Fruit fly (Drosophila melanogaster) whole organism, pupa: ENCODE data around the gene mael.

Experiments used
- CG12605 ChIP-seq: fragments of 200-800 bp; sonication (Bioruptor generic); IDR thresholded peaks from 2 replicates; pipeline ENCODE4 v1.3.6; 2022; ENCODE audit warnings: missing biosample characterization, missing genetic modification characterization
- CG13204 ChIP-seq: fragments of 200-800 bp; sonication (Bioruptor generic); optimal IDR thresholded peaks from 2 replicates; lab custom pipeline; 2018; ENCODE audit warnings: missing biosample characterization, mild to moderate bottlenecking, missing genetic modification characterization, moderate library complexity
- CG14655 ChIP-seq: fragments of 200-800 bp; sonication (Bioruptor generic); optimal IDR thresholded peaks from 3 replicates; lab custom pipeline; 2017; ENCODE audit warnings: mild to moderate bottlenecking, missing biosample characterization, missing genetic modification reagents, missing genetic modification characterization
- CG15710 ChIP-seq: fragments of 200-800 bp; sonication (Bioruptor generic); optimal IDR thresholded peaks from 2 replicates; lab custom pipeline; 2018; ENCODE audit warnings: missing biosample characterization, mild to moderate bottlenecking, missing genetic modification characterization, moderate library complexity
- CG34367 ChIP-seq: fragments of 200-800 bp; sonication (Bioruptor generic); optimal IDR thresholded peaks from 2 replicates; lab custom pipeline; 2018; ENCODE audit warnings: missing biosample characterization, mild to moderate bottlenecking, missing genetic modification characterization
- CG8159 ChIP-seq: fragments of 200-800 bp; sonication (Bioruptor generic); optimal IDR thresholded peaks from 3 replicates; lab custom pipeline; 2018; ENCODE audit warnings: missing biosample characterization, mild to moderate bottlenecking, missing genetic modification characterization, moderate library complexity
- EcR ChIP-seq: fragments of 200-800 bp; sonication (Bioruptor generic); optimal IDR thresholded peaks from 3 replicates; lab custom pipeline; 2019; ENCODE audit warnings: missing biosample characterization, missing genetic modification characterization, mild to moderate bottlenecking, moderate library complexity, missing genetic modification reagents
- Ets98B ChIP-seq: fragments of 200-800 bp; sonication (Bioruptor generic); IDR thresholded peaks from 2 replicates; pipeline ENCODE4 v1.3.6; 2022; ENCODE audit warnings: missing biosample characterization, missing genetic modification characterization
- Pif1B ChIP-seq: fragments of 200-800 bp; sonication (Bioruptor generic); optimal IDR thresholded peaks from 3 replicates; lab custom pipeline; 2016; ENCODE audit warnings: missing biosample characterization, missing genetic modification characterization
- Snoo ChIP-seq: fragments of 200-800 bp; sonication (Bioruptor generic); optimal IDR thresholded peaks from 3 replicates; lab custom pipeline; 2017; ENCODE audit warnings: missing biosample characterization, mild to moderate bottlenecking, missing genetic modification characterization, inconsistent platforms
- gl ChIP-seq: fragments of 200-800 bp; sonication (Bioruptor generic); optimal IDR thresholded peaks from 2 replicates; lab custom pipeline; 2018; ENCODE audit warnings: missing biosample characterization, mild to moderate bottlenecking, missing genetic modification characterization

Gene mael

DNA sequence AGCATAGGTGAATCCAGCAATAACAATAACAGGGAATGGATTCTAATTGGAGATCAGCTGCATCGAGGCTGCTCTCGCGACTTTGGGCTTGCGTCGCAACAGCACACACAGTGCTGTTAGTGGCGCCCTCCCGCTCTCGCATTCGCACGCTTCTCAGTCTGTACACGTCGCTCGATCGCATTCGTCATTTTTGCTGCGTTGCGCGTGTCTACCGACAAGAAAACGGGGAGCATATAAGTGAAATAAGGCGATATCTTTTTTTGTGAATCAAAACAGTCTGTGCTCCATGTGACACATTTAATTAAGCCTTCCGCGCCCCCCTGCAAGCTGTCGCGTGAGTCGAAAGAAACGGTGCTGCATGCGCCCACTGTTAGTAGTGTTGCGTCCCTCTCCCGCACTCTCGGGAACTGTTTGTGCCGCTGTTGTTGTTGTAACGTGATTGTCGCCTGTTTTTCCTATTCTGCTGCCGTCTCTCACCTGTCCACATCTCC is 52.4 kb downstream of the mael start:
- peak; percentile 33 for TF ChIP-seq EcR (GFP tag; lab: Kevin White, UChicago)
- peak; percentile 27 for TF ChIP-seq gl (tag; lab: Kevin White, UChicago)
- no peak for TF ChIP-seq Ets98B
- TF ChIP-seq CG8159: peak; percentile 15
- peak; percentile 45; the same call in 1 of the 2 replicates for TF ChIP-seq CG12605 (GFP tag; lab: Robert Waterston, UW)
- peak; percentile 62 for TF ChIP-seq CG13204 (GFP tag; lab: Kevin White, UChicago)
- TF ChIP-seq CG14655 (GFP tag; lab: Kevin White, UChicago): no peak
- no peak for TF ChIP-seq CG34367
- TF ChIP-seq, all 21 proteins: peak for 5

dm6 chr3L:22774479-22774878 is 53.5 kb downstream of the mael start:
- TF ChIP-seq CG34367: no peak
- peak; percentile 32 for TF ChIP-seq Snoo (tag; lab: Kevin White, UChicago)
- TF ChIP-seq CG13204 (GFP tag; lab: Kevin White, UChicago): no peak
- TF ChIP-seq Pif1B (GFP tag; lab: Kevin White, UChicago): no peak
- TF ChIP-seq CG15710 (tag; lab: Kevin White, UChicago): no peak
